Fruit fly (Drosophila melanogaster): Measurements from ENCODE around the gene Cyp4d1.
A peak's percentile ranks its signal among the peaks of the same experiment; 100 is the strongest.

Gene Cyp4d1

DNA sequence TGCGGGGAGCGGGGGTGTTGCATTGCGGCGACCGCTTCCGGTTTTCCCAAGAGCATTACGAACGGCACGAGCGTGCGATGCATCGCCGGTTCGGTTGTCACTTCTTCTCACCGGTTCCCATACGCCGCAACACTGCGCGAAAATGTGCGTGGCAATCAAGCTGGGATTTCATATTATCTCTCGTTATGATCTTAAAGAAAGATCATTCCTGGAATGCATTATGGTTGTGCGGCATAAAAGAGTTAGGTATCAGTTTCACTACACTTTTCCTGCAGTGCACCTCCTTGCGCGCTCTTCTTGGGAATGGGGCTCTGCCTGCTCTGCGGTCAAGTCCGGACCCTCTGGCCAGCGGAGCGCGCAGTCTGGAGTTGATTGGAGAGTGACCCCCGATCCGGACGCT lies 4.1 kb upstream of the Cyp4d1 start (continued):
- TF ChIP-seq Blimp-1 (GFP tag; optimal IDR thresholded peaks at IDR 0.05), result no peak
- peak; percentile 90 for TF ChIP-seq eg (GFP tag; IDR thresholded peaks at IDR 0.05)
- no peak for TF ChIP-seq CG10669 (GFP tag; optimal IDR thresholded peaks at IDR 0.05)
- TF ChIP-seq Met (GFP tag; optimal IDR thresholded peaks at IDR 0.05), result no peak

dm6 chrX:2165394-2165793 lies 3.4 kb upstream of the Cyp4d1 start:
- TF ChIP-seq CG6163 (GFP tag; IDR thresholded peaks at IDR 0.05), result peak; percentile 55
- peak; percentile 7 for TF ChIP-seq pdm3 (GFP tag; optimal IDR thresholded peaks at IDR 0.05)
- TF ChIP-seq Eip78C (GFP tag), result peak; percentile 14
- TF ChIP-seq CG7368 (GFP tag; optimal IDR thresholded peaks at IDR 0.05), result no peak
- peak; percentile 72 for TF ChIP-seq CG15336 (GFP tag; IDR thresholded peaks at IDR 0.05)
- TF ChIP-seq CG6792 (GFP tag; optimal IDR thresholded peaks at IDR 0.05), result no peak
- peak; percentile 0 for TF ChIP-seq CG4318 (GFP tag; optimal IDR thresholded peaks at IDR 0.05)
- TF ChIP-seq Gug (GFP tag; IDR thresholded peaks at IDR 0.05), result peak; percentile 36; the same call in 1 of the 2 replicates
- TF ChIP-seq Ets21C (GFP tag; optimal IDR thresholded peaks at IDR 0.05), result no peak
- TF ChIP-seq Sox102F (GFP tag; optimal IDR thresholded peaks at IDR 0.05), result no peak
- TF ChIP-seq svp (GFP tag), result peak; percentile 48
- peak; percentile 23; the same call in 1 of the 2 replicates for TF ChIP-seq CG11294 (GFP tag; IDR thresholded peaks at IDR 0.05)
- TF ChIP-seq CG8119 (GFP tag; IDR thresholded peaks at IDR 0.05), result peak; percentile 66
- peak; percentile 28 for TF ChIP-seq CG6276 (GFP tag; optimal IDR thresholded peaks at IDR 0.05)
- peak; percentile 53 for TF ChIP-seq Hr4 (GFP tag; optimal IDR thresholded peaks at IDR 0.05)
- TF ChIP-seq lz (GFP tag; optimal IDR thresholded peaks at IDR 0.05), result no peak
- peak; percentile 35 for TF ChIP-seq Lpt (GFP tag; optimal IDR thresholded peaks at IDR 0.05)
- TF ChIP-seq eg (GFP tag; IDR thresholded peaks at IDR 0.05), result peak; percentile 81
- TF ChIP-seq dac (GFP tag; optimal IDR thresholded peaks at IDR 0.05), result peak; percentile 15
- peak; percentile 62 for TF ChIP-seq CG32006 (GFP tag; optimal IDR thresholded peaks at IDR 0.05)

dm6 chrX:2163358-2163757 lies 1.4 kb upstream of the Cyp4d1 start:
- no peak for TF ChIP-seq OdsH (GFP tag; optimal IDR thresholded peaks at IDR 0.05)
- TF ChIP-seq spab (GFP tag; optimal IDR thresholded peaks at IDR 0.05), result no peak
- TF ChIP-seq CG31627 (GFP tag; optimal IDR thresholded peaks at IDR 0.05), result no peak
- TF ChIP-seq fkh (GFP tag; optimal IDR thresholded peaks at IDR 0.05), result no peak
- no peak for TF ChIP-seq CG7368 (GFP tag; optimal IDR thresholded peaks at IDR 0.05)
- TF ChIP-seq Hr38 (GFP tag; optimal IDR thresholded peaks at IDR 0.05), result no peak
- no peak for TF ChIP-seq Ets96B (tag; optimal IDR thresholded peaks at IDR 0.05)
- TF ChIP-seq CG1621 (tag; optimal IDR thresholded peaks at IDR 0.05), result no peak
- no peak for TF ChIP-seq CG6808 (GFP tag; optimal IDR thresholded peaks at IDR 0.05)

DNA sequence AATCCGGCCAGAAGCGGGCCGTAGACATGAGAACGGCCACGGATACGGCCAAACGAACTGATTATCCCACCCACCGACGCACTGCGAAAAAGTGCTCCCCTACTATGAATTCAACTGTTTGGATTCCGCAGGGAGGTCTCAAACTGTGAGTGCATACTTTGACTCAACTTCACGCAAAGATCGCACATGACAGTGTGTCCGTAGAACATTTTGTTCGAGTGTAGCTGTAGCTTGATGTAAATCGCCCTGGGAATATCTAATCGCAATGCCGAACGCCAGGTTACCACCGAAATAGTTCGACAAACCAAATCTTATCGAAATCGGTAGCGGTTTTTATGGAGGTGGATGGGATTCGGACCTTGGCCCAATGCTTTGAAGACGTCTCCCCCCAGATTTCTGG lies 960 bp downstream of the Cyp4d1 start:
- no peak for TF ChIP-seq eg (GFP tag; IDR thresholded peaks at IDR 0.05)
- TF ChIP-seq Blimp-1 (GFP tag; optimal IDR thresholded peaks at IDR 0.05), result no peak
- no peak for TF ChIP-seq Eip75B (GFP tag; optimal IDR thresholded peaks at IDR 0.05)
- no peak for TF ChIP-seq dsx (GFP tag; optimal IDR thresholded peaks at IDR 0.05; ENCODE audit: poor library complexity, severe bottlenecking)

DNA sequence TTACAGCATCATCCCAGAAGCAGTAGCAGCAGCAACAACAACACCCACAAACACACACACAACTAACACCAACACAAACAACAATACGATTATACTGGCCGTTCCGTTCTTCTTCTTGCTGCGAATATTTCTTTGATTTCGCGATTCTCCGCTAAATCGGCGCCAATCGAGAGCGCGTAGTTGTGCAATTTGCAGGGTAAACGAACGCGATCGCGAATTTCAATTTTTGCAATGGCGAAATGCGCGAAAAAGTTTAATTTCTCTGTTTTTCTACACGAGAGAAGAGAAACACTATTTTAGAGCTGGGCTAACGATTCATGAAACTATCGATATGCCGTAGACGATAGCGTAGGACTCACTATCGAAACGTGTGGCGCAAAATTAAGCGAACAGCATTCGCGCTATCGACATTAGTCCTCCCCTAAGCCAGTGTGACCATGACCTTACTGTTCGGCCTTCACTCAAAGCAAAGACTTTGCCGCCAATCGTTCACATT lies 3.3 kb downstream of the Cyp4d1 start, which contains the start of gene wapl:
TSS of gene wapl (minus strand) at position 316 of the 496 bp plus-strand sequence.
- no peak for TF ChIP-seq Sox15 (GFP tag; optimal IDR thresholded peaks at IDR 0.05)
- peak; percentile 7 for TF ChIP-seq Sox14 (GFP tag; optimal IDR thresholded peaks at IDR 0.05)
- TF ChIP-seq esn (GFP tag; optimal IDR thresholded peaks at IDR 0.05), result peak; percentile 34
- TF ChIP-seq CG3919 (GFP tag; optimal IDR thresholded peaks at IDR 0.05), result peak; percentile 26
- peak; percentile 10 for TF ChIP-seq cyc (GFP tag; optimal IDR thresholded peaks at IDR 0.05)
- no peak for TF ChIP-seq Ets96B (tag; optimal IDR thresholded peaks at IDR 0.05)
- no peak for TF ChIP-seq CG9139 (GFP tag; optimal IDR thresholded peaks at IDR 0.05)
- peak; percentile 19 for TF ChIP-seq CG6276 (GFP tag; optimal IDR thresholded peaks at IDR 0.05)
- peak; percentile 32 for TF ChIP-seq Hr39 (GFP tag; optimal IDR thresholded peaks at IDR 0.05)
- TF ChIP-seq Eip78C (GFP tag), result peak; percentile 51
- TF ChIP-seq svp (GFP tag), result peak; percentile 26
- no peak for TF ChIP-seq Met (GFP tag; optimal IDR thresholded peaks at IDR 0.05)
